Worm (Caenorhabditis elegans): ENCODE results near the gene C39H7.4.

DNA sequence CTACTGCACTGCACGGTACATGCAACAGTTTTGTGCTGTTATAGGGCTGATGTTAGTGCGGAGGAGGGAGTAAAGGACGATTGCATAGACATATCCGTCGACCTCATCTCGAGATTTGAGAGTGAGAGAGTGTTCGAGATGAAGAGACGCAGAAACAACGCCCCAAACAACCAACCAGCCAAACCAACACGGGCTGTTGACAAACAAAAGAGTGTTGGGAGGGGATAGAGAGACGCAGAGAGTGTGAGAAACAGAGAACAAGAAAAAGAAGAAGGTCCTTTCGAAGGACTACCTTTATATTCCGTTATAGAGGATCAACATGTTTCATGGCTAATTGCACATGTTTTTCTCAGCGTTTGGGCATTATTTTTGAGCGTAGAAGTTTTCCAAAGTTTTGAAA lies 14.1 kb downstream of the C39H7.4 start:
- peak in 1 of 2 experiments; percentile 40 for TF ChIP-seq lsy-2 (tag; optimal IDR thresholded peaks at IDR 0.05)
- TF ChIP-seq elt-2 (tag; optimal IDR thresholded peaks at IDR 0.05), result no peak
- peak; percentile 20 to 29 (median 21) for TF ChIP-seq ceh-82 (tag; optimal IDR thresholded peaks at IDR 0.05)
- no peak for TF ChIP-seq F16B12.6 (tag; optimal IDR thresholded peaks at IDR 0.05)
- TF ChIP-seq nhr-76 (tag; optimal IDR thresholded peaks at IDR 0.05), result no peak
- no peak for TF ChIP-seq sox-4 (tag; optimal IDR thresholded peaks at IDR 0.05)
- no peak for TF ChIP-seq pag-3 (tag; optimal IDR thresholded peaks at IDR 0.05; ENCODE audit: borderline replicate concordance, insufficient read depth)
- TF ChIP-seq ama-1 (optimal IDR thresholded peaks at IDR 0.05), result no peak
- no peak for TF ChIP-seq elt-3 (tag; optimal IDR thresholded peaks at IDR 0.05)
- no peak for TF ChIP-seq isw-1 (GFP tag; IDR thresholded peaks at IDR 0.05)
- no peak for TF ChIP-seq nhr-12 (tag; optimal IDR thresholded peaks at IDR 0.05)
